Worm (Caenorhabditis elegans): ENCODE measurements around the gene F31F6.1.

The F31F6.1 gene

DNA sequence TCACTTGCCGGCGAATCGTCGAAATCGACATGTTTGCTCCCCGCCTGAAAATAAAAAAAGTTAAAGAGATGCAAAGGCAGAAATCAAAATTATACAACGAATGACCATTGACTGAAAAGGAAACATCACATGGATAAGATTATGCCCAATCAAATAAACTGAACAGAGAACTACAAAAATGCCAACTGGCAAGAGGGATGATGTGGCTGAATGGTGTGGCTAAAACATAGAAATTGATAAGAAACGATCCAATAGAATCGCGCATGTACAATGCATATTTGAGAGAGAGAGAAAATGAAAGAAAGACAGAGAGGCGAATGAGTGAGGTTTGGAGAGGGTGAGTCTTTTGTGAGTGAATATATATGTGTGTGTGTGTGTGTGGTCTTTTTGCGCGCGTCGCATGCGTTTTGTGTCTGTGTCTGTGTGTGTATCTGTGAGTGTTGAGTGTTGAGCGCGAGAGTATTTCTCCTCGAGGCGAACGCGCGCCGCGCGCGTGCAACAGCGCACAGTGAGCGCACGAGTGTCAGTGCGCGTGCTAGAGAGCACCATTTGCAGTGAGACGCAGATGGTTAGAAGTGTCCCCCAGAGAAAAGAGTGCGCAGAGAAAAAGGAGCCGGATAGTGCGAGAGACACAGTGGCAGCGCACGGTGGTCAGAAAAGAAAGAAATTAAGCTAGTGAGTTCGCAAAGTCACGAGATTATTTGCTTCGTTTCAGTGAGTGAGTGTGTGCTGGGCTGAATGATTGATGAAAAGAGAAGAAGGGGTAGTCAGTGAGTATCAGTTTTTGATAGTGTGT, 49.4 kb downstream of the F31F6.1 start, which contains the start of gene epn-1 (continued):
- TF ChIP-seq chd-7 (tag; optimal IDR thresholded peaks at IDR 0.05) (peak; percentile 99), attf-3 (GFP tag; conservative IDR thresholded peaks at IDR 0.05) (no peak), ceh-100 (GFP tag; IDR thresholded peaks at IDR 0.05) (peak; percentile 41; the same call in 1 of the 2 replicates), zim-3 (tag; optimal IDR thresholded peaks at IDR 0.05) (peak; percentile 76), hsf-1 (GFP tag; IDR thresholded peaks at IDR 0.05) (0 out of 2 replicates have a peak, but pooled peaks have one; percentile 55), nhr-90 (tag; optimal IDR thresholded peaks at IDR 0.05) (peak; percentile 94), B0336.3 (GFP tag; IDR thresholded peaks at IDR 0.05) (peak; percentile 98), ets-4 (GFP tag; optimal IDR thresholded peaks at IDR 0.05) (peak; percentile 95), Y53G8AR.9 (GFP tag; conservative IDR thresholded peaks at IDR 0.05) (peak; percentile 95), egl-18 (GFP tag; IDR thresholded peaks at IDR 0.05) (peak; percentile 92), efl-1 (GFP tag; optimal IDR thresholded peaks at IDR 0.05) (peak; percentile 11), F57A8.1 (GFP tag; optimal IDR thresholded peaks at IDR 0.05) (no peak), Y95B8A.8 (GFP tag; IDR thresholded peaks at IDR 0.05) (peak; percentile 90), nhr-27 (tag; optimal IDR thresholded peaks at IDR 0.05) (peak; percentile 71), ztf-28 (GFP tag; IDR thresholded peaks at IDR 0.05) (no peak), ztf-3 (GFP tag; optimal IDR thresholded peaks at IDR 0.05) (peak; percentile 89), F33H1.4 (GFP tag; IDR thresholded peaks at IDR 0.05) (peak; percentile 29), ceh-91 (GFP tag; IDR thresholded peaks at IDR 0.05) (0 out of 2 replicates have a peak, but pooled peaks have one; percentile 10), zfh-2 (GFP tag; conservative IDR thresholded peaks at IDR 0.05) (peak; percentile 100), F22D6.2 (tag; optimal IDR thresholded peaks at IDR 0.05) (peak; percentile 92), egrh-3 (GFP tag; IDR thresholded peaks at IDR 0.05) (peak; percentile 86), T26A5.8 (tag; optimal IDR thresholded peaks at IDR 0.05) (no peak), C17E4.6 (GFP tag; IDR thresholded peaks at IDR 0.05) (0 out of 2 replicates have a peak, but pooled peaks have one; percentile 63), ceh-27 (GFP tag; optimal IDR thresholded peaks at IDR 0.05) (peak; percentile 97), attf-6 (GFP tag; IDR thresholded peaks at IDR 0.05) (no peak), rcor-1 (GFP tag; IDR thresholded peaks at IDR 0.05) (peak; percentile 74), cebp-2 (GFP tag; IDR thresholded peaks at IDR 0.05) (peak; percentile 69; the same call in 1 of the 2 replicates), ceh-58 (GFP tag; IDR thresholded peaks at IDR 0.05) (0 out of 2 replicates have a peak, but pooled peaks have one; percentile 48), unc-62 (GFP tag; optimal IDR thresholded peaks at IDR 0.05) (peak; percentile 39), snpc-1.1 (tag; optimal IDR thresholded peaks at IDR 0.05; ENCODE audit: insufficient read depth) (peak; percentile 11), B0261.1 (tag; optimal IDR thresholded peaks at IDR 0.05) (peak; percentile 29), B0019.2 (GFP tag; conservative IDR thresholded peaks at IDR 0.05) (no peak), rpc-1 (optimal IDR thresholded peaks at IDR 0.05) (no peak), rpc-1 (tag; optimal IDR thresholded peaks at IDR 0.05) (no peak), F55B11.4 (tag; optimal IDR thresholded peaks at IDR 0.05; ENCODE audit: borderline replicate concordance, insufficient read depth) (no peak), Y79H2A.3 (GFP tag; conservative IDR thresholded peaks at IDR 0.05) (peak; percentile 59; the same call in 1 of the 2 replicates), aptf-2 (GFP tag; conservative IDR thresholded peaks at IDR 0.05) (peak; percentile 35), ztf-22 (GFP tag; optimal IDR thresholded peaks at IDR 0.05) (peak; percentile 90), fkh-3 (tag; optimal IDR thresholded peaks at IDR 0.05) (peak; percentile 30), snpc-4 (GFP tag; optimal IDR thresholded peaks at IDR 0.05) (peak; percentile 63), snpc-4 (tag; optimal IDR thresholded peaks at IDR 0.05) (peak in 3 of 4 experiments; percentile 80 to 89 (median 87)), dox-1 (GFP tag; IDR thresholded peaks at IDR 0.05) (peak; percentile 97), repo-1 (tag; optimal IDR thresholded peaks at IDR 0.05) (peak; percentile 93), lag-1 (GFP tag; IDR thresholded peaks at IDR 0.05) (0 out of 2 replicates have a peak, but pooled peaks have one; percentile 64), T07F8.4 (tag; optimal IDR thresholded peaks at IDR 0.05) (peak; percentile 68), let-526 (GFP tag; IDR thresholded peaks at IDR 0.05) (peak; percentile 87), unc-130 (GFP tag; optimal IDR thresholded peaks at IDR 0.05) (no peak)

Data from whole organism, young adult.